Worm (Caenorhabditis elegans): Measurements from ENCODE around the gene F55G1.6.

F55G1.6 gene

ce11 chrIV:7488457-7488783 is 15.1 kb downstream of the F55G1.6 start:
- TF ChIP-seq sox-4 (tag; optimal IDR thresholded peaks at IDR 0.05) (no peak), C08G9.2 (tag; optimal IDR thresholded peaks at IDR 0.05) (no peak)

- TF ChIP-seq sdc-2 (tag; optimal IDR thresholded peaks at IDR 0.05) (no peak), K09A11.1 (tag; optimal IDR thresholded peaks at IDR 0.05; ENCODE audit: insufficient read depth) (no peak), hlh-13 (GFP tag; optimal IDR thresholded peaks at IDR 0.05) (no peak), lin-11 (tag; optimal IDR thresholded peaks at IDR 0.05) (no peak), che-1 (tag; optimal IDR thresholded peaks at IDR 0.05) (no peak), mec-3 (tag; optimal IDR thresholded peaks at IDR 0.05; ENCODE audit: borderline replicate concordance) (no peak), pat-9 (tag; optimal IDR thresholded peaks at IDR 0.05) (no peak), sox-2 (GFP tag; IDR thresholded peaks at IDR 0.05) (no peak), fkh-10 (GFP tag; optimal IDR thresholded peaks at IDR 0.05) (no peak)
These were observed 18.1 kb downstream of the F55G1.6 start, which contains the start of gene F55G1.1 for ce11 chrIV:7491464-7491863. Gene F55G1.1, plus strand, starts transcription at chrIV:7491764.

- TF ChIP-seq pha-4 (tag; optimal IDR thresholded peaks at IDR 0.05) (no peak), hlh-6 (tag; optimal IDR thresholded peaks at IDR 0.05) (no peak), ceh-19 (GFP tag; optimal IDR thresholded peaks at IDR 0.05) (no peak), pros-1 (tag; optimal IDR thresholded peaks at IDR 0.05) (no peak), ceh-24 (tag; optimal IDR thresholded peaks at IDR 0.05) (no peak), fkh-10 (GFP tag; optimal IDR thresholded peaks at IDR 0.05) (no peak), ets-4 (tag; optimal IDR thresholded peaks at IDR 0.05) (no peak), K02D7.2 (tag; optimal IDR thresholded peaks at IDR 0.05) (no peak), pag-3 (tag; optimal IDR thresholded peaks at IDR 0.05; ENCODE audit: borderline replicate concordance) (no peak), ztf-16 (tag; optimal IDR thresholded peaks at IDR 0.05) (no peak), unc-86 (tag; optimal IDR thresholded peaks at IDR 0.05) (no peak), madf-2 (tag; optimal IDR thresholded peaks at IDR 0.05) (no peak), che-1 (tag; optimal IDR thresholded peaks at IDR 0.05) (no peak), dve-1 (tag; optimal IDR thresholded peaks at IDR 0.05) (no peak), C38D4.7 (GFP tag; optimal IDR thresholded peaks at IDR 0.05) (no peak), ceh-22 (tag; optimal IDR thresholded peaks at IDR 0.05) (no peak), ref-2 (tag; optimal IDR thresholded peaks at IDR 0.05) (no peak), ceh-18 (tag; optimal IDR thresholded peaks at IDR 0.05) (no peak)
These were observed 23.9 kb downstream of the F55G1.6 start for ce11 chrIV:7497205-7497604.

DNA sequence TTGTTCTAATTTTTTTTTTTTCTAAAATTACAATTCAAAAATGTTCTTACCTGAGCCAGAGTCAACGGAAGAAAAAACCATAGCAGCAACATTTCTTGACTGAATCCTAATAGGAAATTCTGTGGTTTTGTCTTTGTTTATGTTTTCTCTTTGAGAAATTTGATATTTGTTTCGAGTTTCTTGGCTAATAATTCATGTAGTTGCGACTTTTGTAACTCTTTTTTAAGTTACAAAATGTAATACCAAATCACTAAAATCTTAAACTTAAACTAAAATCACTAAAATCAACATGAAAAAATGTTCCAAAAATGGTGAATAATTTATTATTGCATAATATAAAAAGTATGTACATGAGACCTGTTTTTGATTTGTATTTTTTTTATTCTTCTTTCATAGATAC is 24.4 kb downstream of the F55G1.6 start, which contains the start of gene egas-4:
TSS of gene egas-4 (minus strand) at position 101 of the 400 bp plus-strand sequence.
- no peak for TF ChIP-seq mec-3 (tag; optimal IDR thresholded peaks at IDR 0.05; ENCODE audit: borderline replicate concordance)
- TF ChIP-seq K02D7.2 (tag; optimal IDR thresholded peaks at IDR 0.05): no peak
- no peak for TF ChIP-seq nhr-11 (tag; optimal IDR thresholded peaks at IDR 0.05)
- TF ChIP-seq K09A11.1 (tag; optimal IDR thresholded peaks at IDR 0.05; ENCODE audit: insufficient read depth): no peak
- TF ChIP-seq ztf-16 (tag; optimal IDR thresholded peaks at IDR 0.05): no peak
- TF ChIP-seq C08G9.2 (tag; optimal IDR thresholded peaks at IDR 0.05): no peak
- TF ChIP-seq ceh-19 (GFP tag; optimal IDR thresholded peaks at IDR 0.05): no peak
- TF ChIP-seq ceh-34 (tag; optimal IDR thresholded peaks at IDR 0.05): no peak
- no peak for TF ChIP-seq hlh-6 (tag; optimal IDR thresholded peaks at IDR 0.05)
- TF ChIP-seq ceh-14 (tag; optimal IDR thresholded peaks at IDR 0.05): no peak
- TF ChIP-seq fax-1 (tag; optimal IDR thresholded peaks at IDR 0.05): no peak
- no peak for TF ChIP-seq pat-9 (tag; optimal IDR thresholded peaks at IDR 0.05)
- no peak for TF ChIP-seq hlh-13 (GFP tag; optimal IDR thresholded peaks at IDR 0.05)
- no peak for TF ChIP-seq sox-4 (tag; optimal IDR thresholded peaks at IDR 0.05)

ce11 chrIV:7499302-7499701 is 26.0 kb downstream of the F55G1.6 start:
- TF ChIP-seq mec-3 (tag; optimal IDR thresholded peaks at IDR 0.05; ENCODE audit: borderline replicate concordance) (no peak), nhr-232 (tag; optimal IDR thresholded peaks at IDR 0.05) (no peak), ceh-48 (tag; optimal IDR thresholded peaks at IDR 0.05) (no peak), che-1 (tag; optimal IDR thresholded peaks at IDR 0.05) (no peak), elt-4 (tag; optimal IDR thresholded peaks at IDR 0.05) (no peak), npax-4 (tag; optimal IDR thresholded peaks at IDR 0.05) (no peak), dmd-4 (tag; optimal IDR thresholded peaks at IDR 0.05; ENCODE audit: borderline replicate concordance) (no peak)
